Worm (Caenorhabditis elegans) whole organism, L1 larva: ENCODE results near the gene nphp-4.

Experiments
- C16A3.4 ChIP-seq: fragments of 150-350 bp; optimal IDR thresholded peaks from 2 replicates; lab custom pipeline; 2014; ENCODE audit warnings: missing biosample characterization, missing genetic modification characterization
- C34B4.2 ChIP-seq: sonication (generic microtip); optimal IDR thresholded peaks from 2 replicates; lab custom pipeline; 2017; ENCODE audit warnings: mild to moderate bottlenecking, missing genetic modification characterization, missing compliant biosample characterization
- Y116A8C.19 ChIP-seq: sonication (generic microtip); optimal IDR thresholded peaks from 2 replicates; lab custom pipeline; 2016; ENCODE audit warnings: missing compliant biosample characterization, missing genetic modification characterization, borderline replicate concordance
- aha-1 ChIP-seq: fragments of 150-350 bp; optimal IDR thresholded peaks from 2 replicates; lab custom pipeline; 2014; ENCODE audit warnings: missing biosample characterization, missing genetic modification characterization
- alr-1 ChIP-seq: fragments of 200-800 bp; sonication (Bioruptor generic); optimal IDR thresholded peaks from 2 replicates; lab custom pipeline; 2018; ENCODE audit warnings: borderline replicate concordance, mild to moderate bottlenecking, missing genetic modification characterization, missing compliant biosample characterization
- aly-2 ChIP-seq: fragments of 150-350 bp; optimal IDR thresholded peaks from 2 replicates; lab custom pipeline; 2014; ENCODE audit warnings: missing biosample characterization, missing genetic modification characterization
- ama-1 ChIP-seq: fragments of 150-350 bp; optimal IDR thresholded peaks from 2 replicates; lab custom pipeline; 2014
- blmp-1 ChIP-seq: fragments of 150-350 bp; optimal IDR thresholded peaks from 2 replicates; lab custom pipeline; 2014; ENCODE audit warnings: missing biosample characterization, missing genetic modification characterization
- ceh-63 ChIP-seq: fragments of 200-800 bp; sonication (Bioruptor generic); optimal IDR thresholded peaks from 2 replicates; lab custom pipeline; 2018; ENCODE audit warnings: mild to moderate bottlenecking, missing genetic modification characterization, missing compliant biosample characterization
- ceh-82 ChIP-seq, 3 experiments: fragments of 150-350 bp in 1 of 3; sonication (generic microtip) in 2 of 3; optimal IDR thresholded peaks; 2 replicates each; lab custom pipeline; 2014 to 2017; ENCODE audit warnings: missing biosample characterization in 3 of 3, missing genetic modification characterization in 3 of 3
- ceh-90 ChIP-seq: sonication (generic microtip); optimal IDR thresholded peaks from 2 replicates; lab custom pipeline; 2016; ENCODE audit warnings: missing genetic modification characterization, missing compliant biosample characterization
- dpl-1 ChIP-seq, 3 experiments: fragments of 150-350 bp in 2 of 3; sonication (generic microtip) in 1 of 3; optimal IDR thresholded peaks; 2 replicates each; lab custom pipeline; 2014 to 2017; ENCODE audit warnings: missing biosample characterization in 3 of 3, missing genetic modification characterization in 3 of 3, missing genetic modification reagents in 3 of 3
- efl-1 ChIP-seq, 4 experiments: fragments of 150-350 bp; optimal IDR thresholded peaks in 3 of 4; peaks in 1 of 4; 1 replicate in 1 of 4; 2 replicates in 3 of 4; lab custom pipeline; 2014; ENCODE audit warnings: missing biosample characterization in 2 of 4, missing genetic modification characterization in 2 of 4, missing genetic modification reagents in 2 of 4
- egl-13 ChIP-seq: sonication (generic microtip); optimal IDR thresholded peaks from 2 replicates; lab custom pipeline; 2016; ENCODE audit warnings: missing genotype, missing genetic modification reagents, missing genetic modification characterization, missing compliant biosample characterization
- egl-27 ChIP-seq, 2 experiments: fragments of 150-350 bp in 1 of 2; sonication (generic microtip); optimal IDR thresholded peaks; 3 replicates each; lab custom pipeline; 2017 to 2018; ENCODE audit warnings: missing biosample characterization in 2 of 2, missing genetic modification characterization in 2 of 2, missing genetic modification reagents in 2 of 2
- elt-2 ChIP-seq: sonication (generic microtip); optimal IDR thresholded peaks from 2 replicates; lab custom pipeline; 2016; ENCODE audit warnings: missing genetic modification characterization, mild to moderate bottlenecking, inconsistent platforms, missing compliant biosample characterization, missing genetic modification reagents
- elt-3 ChIP-seq, 6 experiments: fragments of 150-350 bp in 1 of 6; sonication (generic microtip); optimal IDR thresholded peaks; 2 replicates each; lab custom pipeline; 2017 to 2018; ENCODE audit warnings: missing biosample characterization in 6 of 6, missing genetic modification characterization in 6 of 6, inconsistent platforms in 1 of 6
- ets-5 ChIP-seq: fragments of 200-800 bp; sonication (Bioruptor generic); IDR thresholded peaks from 2 replicates; pipeline ENCODE4 v1.3.6; 2022; ENCODE audit warnings: missing genetic modification characterization, missing compliant biosample characterization
- fkh-10 ChIP-seq: sonication (generic microtip); optimal IDR thresholded peaks from 2 replicates; lab custom pipeline; 2017; ENCODE audit warnings: missing biosample characterization, missing genetic modification reagents, missing genetic modification characterization
- fkh-4 ChIP-seq: sonication (generic microtip); optimal IDR thresholded peaks from 2 replicates; lab custom pipeline; 2016; ENCODE audit warnings: missing compliant biosample characterization, missing genetic modification characterization, borderline replicate concordance
- fos-1 ChIP-seq: fragments of 150-350 bp; optimal IDR thresholded peaks from 2 replicates; lab custom pipeline; 2014; ENCODE audit warnings: missing biosample characterization, missing genetic modification characterization
- grh-1 ChIP-seq: fragments of 200-800 bp; sonication (Bioruptor generic); IDR thresholded peaks from 2 replicates; pipeline ENCODE4 v1.3.6; 2022; ENCODE audit warnings: missing genetic modification reagents, missing genetic modification characterization, missing compliant biosample characterization
- hlh-17 ChIP-seq: fragments of 200-800 bp; sonication (Bioruptor generic); optimal IDR thresholded peaks from 2 replicates; lab custom pipeline; 2018; ENCODE audit warnings: missing genetic modification characterization, mild to moderate bottlenecking, missing compliant biosample characterization, moderate library complexity, borderline replicate concordance
- hlh-4 ChIP-seq: sonication (generic microtip); optimal IDR thresholded peaks from 2 replicates; lab custom pipeline; 2016; ENCODE audit warnings: mild to moderate bottlenecking, missing genetic modification characterization, missing compliant biosample characterization
- isw-1 ChIP-seq: fragments of 200-800 bp; sonication (Bioruptor generic); IDR thresholded peaks from 2 replicates; pipeline ENCODE4 v1.3.6; 2022; ENCODE audit warnings: missing genetic modification characterization, missing compliant biosample characterization
- jun-1 ChIP-seq: fragments of 150-350 bp; optimal IDR thresholded peaks from 2 replicates; lab custom pipeline; 2014; ENCODE audit warnings: missing biosample characterization, missing genetic modification reagents, missing genetic modification characterization
- lin-13 ChIP-seq: fragments of 150-350 bp; optimal IDR thresholded peaks from 2 replicates; lab custom pipeline; 2014; ENCODE audit warnings: missing biosample characterization, missing genetic modification reagents, missing genetic modification characterization
- lin-14 ChIP-seq: fragments of 200-800 bp; sonication (Bioruptor generic); optimal IDR thresholded peaks from 2 replicates; lab custom pipeline; 2018; ENCODE audit warnings: mild to moderate bottlenecking, missing genetic modification characterization, moderate library complexity, missing compliant biosample characterization
- lin-35 ChIP-seq, 2 experiments: fragments of 150-350 bp; optimal IDR thresholded peaks; 2 replicates each; lab custom pipeline; 2014; ENCODE audit warnings: missing biosample characterization in 2 of 2, missing genetic modification characterization in 2 of 2, missing genetic modification reagents in 2 of 2
- lin-39 ChIP-seq: fragments of 150-350 bp; optimal IDR thresholded peaks from 2 replicates; lab custom pipeline; 2014; ENCODE audit warnings: missing biosample characterization, missing genetic modification reagents, missing genetic modification characterization
- lsy-2 ChIP-seq, 2 experiments: fragments of 150-350 bp; optimal IDR thresholded peaks; 2 replicates each; lab custom pipeline; 2014; ENCODE audit warnings: missing biosample characterization in 2 of 2, missing genetic modification characterization in 2 of 2
- mdl-1 ChIP-seq, 2 experiments: fragments of 150-350 bp; optimal IDR thresholded peaks; 2 replicates each; lab custom pipeline; 2014 to 2017; ENCODE audit warnings: missing biosample characterization in 2 of 2, missing genetic modification characterization in 2 of 2, inconsistent platforms in 1 of 2
- nhr-12 ChIP-seq: sonication (generic microtip); optimal IDR thresholded peaks from 2 replicates; lab custom pipeline; 2017; ENCODE audit warnings: missing biosample characterization, missing genetic modification characterization
- nhr-20 ChIP-seq: sonication (generic microtip); optimal IDR thresholded peaks from 2 replicates; lab custom pipeline; 2016; ENCODE audit warnings: mild to moderate bottlenecking, missing genetic modification characterization, missing compliant biosample characterization
- nhr-47 ChIP-seq: sonication (generic microtip); optimal IDR thresholded peaks from 2 replicates; lab custom pipeline; 2016; ENCODE audit warnings: mild to moderate bottlenecking, missing genetic modification characterization, moderate library complexity, missing compliant biosample characterization
- nhr-76 ChIP-seq: sonication (generic microtip); optimal IDR thresholded peaks from 2 replicates; lab custom pipeline; 2017; ENCODE audit warnings: missing biosample characterization, missing genetic modification characterization
- nhr-77 ChIP-seq: fragments of 150-350 bp; optimal IDR thresholded peaks from 2 replicates; lab custom pipeline; 2014; ENCODE audit warnings: missing biosample characterization, missing genetic modification characterization
- nhr-84 ChIP-seq: sonication (generic microtip); optimal IDR thresholded peaks from 2 replicates; lab custom pipeline; 2017; ENCODE audit warnings: missing biosample characterization, missing genetic modification characterization
- nhr-85 ChIP-seq: sonication (generic microtip); peaks from one replicate; lab custom pipeline; 2016; ENCODE audit warnings: missing genetic modification characterization, inconsistent platforms, missing compliant biosample characterization
- nhr-90 ChIP-seq: sonication (generic microtip); optimal IDR thresholded peaks from 2 replicates; lab custom pipeline; 2016; ENCODE audit warnings: mild to moderate bottlenecking, missing genetic modification characterization, missing compliant biosample characterization; ENCODE audit not compliant: poor library complexity
- pag-3 ChIP-seq: sonication (generic microtip); optimal IDR thresholded peaks from 2 replicates; lab custom pipeline; 2017; ENCODE audit warnings: missing genetic modification characterization, mild to moderate bottlenecking, missing compliant biosample characterization, antibody characterized with exemption, borderline replicate concordance; ENCODE audit not compliant: insufficient read depth
- pax-3 ChIP-seq: fragments of 200-800 bp; sonication (Bioruptor generic); optimal IDR thresholded peaks from 2 replicates; lab custom pipeline; 2018; ENCODE audit warnings: mild to moderate bottlenecking, missing genetic modification characterization, moderate library complexity, missing compliant biosample characterization
- snu-23 ChIP-seq: sonication (generic microtip); optimal IDR thresholded peaks from 2 replicates; lab custom pipeline; 2016; ENCODE audit warnings: missing genetic modification characterization, missing compliant biosample characterization
- swsn-7 ChIP-seq: sonication (generic microtip); optimal IDR thresholded peaks from 2 replicates; lab custom pipeline; 2016; ENCODE audit warnings: missing genetic modification characterization, missing compliant biosample characterization
- tbx-2 ChIP-seq: sonication (generic microtip); optimal IDR thresholded peaks from 2 replicates; lab custom pipeline; 2016; ENCODE audit warnings: missing genetic modification characterization, missing compliant biosample characterization
- unc-62 ChIP-seq: fragments of 150-350 bp; optimal IDR thresholded peaks from 2 replicates; lab custom pipeline; 2014; ENCODE audit warnings: missing biosample characterization, missing genetic modification reagents, missing genetic modification characterization
- unc-86 ChIP-seq: sonication (generic microtip); optimal IDR thresholded peaks from 2 replicates; lab custom pipeline; 2016; ENCODE audit warnings: missing genetic modification characterization, missing compliant biosample characterization
- unc-98 ChIP-seq: fragments of 200-800 bp; sonication (Bioruptor generic); IDR thresholded peaks from 2 replicates; pipeline ENCODE4 v1.3.6; 2022; ENCODE audit warnings: missing genetic modification characterization, missing compliant biosample characterization
- zip-4 ChIP-seq: fragments of 200-800 bp; sonication (Bioruptor generic); optimal IDR thresholded peaks from 2 replicates; lab custom pipeline; 2018; ENCODE audit warnings: mild to moderate bottlenecking, missing genetic modification characterization, moderate library complexity, missing compliant biosample characterization
- ztf-11 ChIP-seq, 2 experiments: sonication (generic microtip); optimal IDR thresholded peaks; 2 replicates each; lab custom pipeline; 2016 to 2017; ENCODE audit warnings: missing genetic modification characterization in 2 of 2, missing biosample characterization in 1 of 2, missing compliant biosample characterization in 1 of 2

Gene nphp-4

DNA sequence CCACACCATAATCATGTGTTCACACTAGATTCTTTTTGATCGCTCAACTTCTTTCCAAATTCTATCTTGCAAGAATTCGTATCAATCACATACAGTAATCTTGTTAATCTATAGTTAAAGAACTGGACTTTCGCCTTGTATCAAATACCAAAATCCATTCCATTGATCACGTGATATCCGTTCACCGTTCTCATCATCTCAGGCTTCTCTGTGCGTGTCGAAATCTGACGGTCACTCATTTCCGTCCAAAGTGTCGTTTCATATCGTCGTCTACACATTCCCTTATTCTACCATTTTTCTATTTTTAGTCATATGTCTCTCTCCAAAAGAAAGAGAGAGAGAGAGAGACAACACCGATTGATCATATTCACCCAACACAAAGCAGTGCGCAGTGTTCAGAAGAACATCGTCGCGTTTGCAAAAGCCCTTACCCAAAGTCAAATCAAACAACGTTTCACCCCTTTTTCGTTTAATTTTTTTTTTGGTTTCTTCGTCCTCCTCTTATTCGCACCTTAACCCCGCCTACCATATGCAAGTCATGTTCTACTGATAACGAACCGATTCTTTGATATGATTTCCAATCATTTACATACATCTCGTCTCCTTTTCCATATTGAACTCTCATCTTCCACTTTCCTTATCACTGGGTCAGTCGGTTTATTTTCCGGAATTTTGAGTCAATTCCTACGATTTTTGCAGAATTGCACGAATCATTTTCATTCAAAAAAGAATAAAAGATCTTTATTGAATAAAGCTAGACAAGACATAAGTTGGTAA is 15.7 kb upstream of the nphp-4 start:
- TF ChIP-seq alr-1 (no peak), zip-4 (GFP tag; lab: Kevin White, UChicago) (no peak), nhr-84 (tag; lab: Kevin White, UChicago) (no peak), grh-1 (GFP tag; lab: Robert Waterston, UW) (no peak), C16A3.4 (tag; lab: Kevin White, UChicago) (no peak), fkh-4 (no peak), hlh-4 (tag; lab: Kevin White, UChicago) (no peak), pax-3 (no peak), Y116A8C.19 (tag; lab: Kevin White, UChicago) (no peak), egl-13 (tag; lab: Kevin White, UChicago) (no peak), hlh-17 (GFP tag; lab: Kevin White, UChicago) (no peak), pag-3 (tag; lab: Kevin White, UChicago) (no peak), snu-23 (GFP tag; lab: Kevin White, UChicago) (peak; percentile 41), nhr-20 (peak; percentile 59), ceh-90 (tag; lab: Kevin White, UChicago) (no peak), elt-2 (tag; lab: Kevin White, UChicago) (peak; percentile 60), lin-39 (tag; lab: Kevin White, UChicago) (no peak), tbx-2 (tag; lab: Kevin White, UChicago) (peak; percentile 14), ceh-82 (tag; optimal IDR thresholded peaks at IDR 0.05; lab: Kevin White, UChicago) (no peak), jun-1 (tag; lab: Kevin White, UChicago) (peak; percentile 48), nhr-76 (tag; lab: Kevin White, UChicago) (no peak), efl-1 (optimal IDR thresholded peaks at IDR 0.05; lab: Kevin White, UChicago) (no peak), efl-1 (GFP tag; optimal IDR thresholded peaks at IDR 0.05 in 1 of 2; lab: Kevin White, UChicago) (peak in 1 of 2 experiments; percentile 19), lin-14 (GFP tag; lab: Kevin White, UChicago) (peak; percentile 69), fos-1 (tag; lab: Kevin White, UChicago) (no peak), C34B4.2 (tag; lab: Kevin White, UChicago) (no peak), mdl-1 (tag; optimal IDR thresholded peaks at IDR 0.05; lab: Kevin White, UChicago) (peak in 1 of 2 experiments; percentile 35), unc-98 (GFP tag; lab: Robert Waterston, UW) (no peak), nhr-12 (tag; lab: Kevin White, UChicago) (no peak), nhr-85 (peak; percentile 92), unc-62 (no peak), dpl-1 (GFP tag; optimal IDR thresholded peaks at IDR 0.05; lab: Kevin White, UChicago) (no peak), ama-1 (lab: Kevin White, UChicago) (no peak), lin-35 (GFP tag; optimal IDR thresholded peaks at IDR 0.05; lab: Kevin White, UChicago) (peak in 1 of 2 experiments; percentile 38), egl-27 (tag; optimal IDR thresholded peaks at IDR 0.05; lab: Kevin White, UChicago) (no peak), ets-5 (no peak), isw-1 (no peak), nhr-47 (tag; lab: Kevin White, UChicago) (no peak), aly-2 (no peak), lin-13 (GFP tag; lab: Kevin White, UChicago) (no peak), unc-86 (tag; lab: Kevin White, UChicago) (no peak), aha-1 (tag; lab: Kevin White, UChicago) (no peak), ztf-11 (tag; optimal IDR thresholded peaks at IDR 0.05; lab: Kevin White, UChicago) (no peak), ceh-63 (GFP tag; lab: Kevin White, UChicago) (no peak), blmp-1 (tag; lab: Kevin White, UChicago) (peak; percentile 63), swsn-7 (tag; lab: Kevin White, UChicago) (no peak), nhr-77 (tag; lab: Kevin White, UChicago) (no peak), fkh-10 (GFP tag; lab: Kevin White, UChicago) (no peak), nhr-90 (tag; lab: Kevin White, UChicago) (peak; percentile 17), lsy-2 (tag; optimal IDR thresholded peaks at IDR 0.05; lab: Kevin White, UChicago) (peak in 1 of 2 experiments; percentile 67), elt-3 (tag; optimal IDR thresholded peaks at IDR 0.05; lab: Kevin White, UChicago) (peak in 4 of 6 experiments; percentile 24 to 77 (median 54))
